Worm (Caenorhabditis elegans) whole organism, L1 larva: ENCODE measurements around the gene C46F9.6.

Source experiments
- C04F5.9 ChIP-seq: sonication (generic microtip); optimal IDR thresholded peaks from 2 replicates; lab custom pipeline; 2016; ENCODE audit warnings: missing genetic modification characterization, missing compliant biosample characterization
- C34B4.2 ChIP-seq: sonication (generic microtip); optimal IDR thresholded peaks from 2 replicates; lab custom pipeline; 2017; ENCODE audit warnings: mild to moderate bottlenecking, missing genetic modification characterization, missing compliant biosample characterization
- F16B12.6 ChIP-seq: fragments of 150-350 bp; optimal IDR thresholded peaks from 2 replicates; lab custom pipeline; 2014; ENCODE audit warnings: missing biosample characterization, missing genetic modification characterization
- Y116A8C.19 ChIP-seq: sonication (generic microtip); optimal IDR thresholded peaks from 2 replicates; lab custom pipeline; 2016; ENCODE audit warnings: missing compliant biosample characterization, missing genetic modification characterization, borderline replicate concordance
- blmp-1 ChIP-seq: fragments of 150-350 bp; optimal IDR thresholded peaks from 2 replicates; lab custom pipeline; 2014; ENCODE audit warnings: missing biosample characterization, missing genetic modification characterization
- ceh-8 ChIP-seq: fragments of 200-800 bp; sonication (Bioruptor generic); optimal IDR thresholded peaks from 2 replicates; lab custom pipeline; 2018; ENCODE audit warnings: mild to moderate bottlenecking, missing genetic modification characterization, moderate library complexity, missing compliant biosample characterization
- ces-1 ChIP-seq: fragments of 150-350 bp; optimal IDR thresholded peaks from 2 replicates; lab custom pipeline; 2014; ENCODE audit warnings: missing biosample characterization, missing genetic modification reagents, missing genetic modification characterization
- dpl-1 ChIP-seq, 3 experiments: fragments of 150-350 bp in 2 of 3; sonication (generic microtip) in 1 of 3; optimal IDR thresholded peaks; 2 replicates each; lab custom pipeline; 2014 to 2017; ENCODE audit warnings: missing biosample characterization in 3 of 3, missing genetic modification characterization in 3 of 3, missing genetic modification reagents in 3 of 3
- efl-3 ChIP-seq: fragments of 200-800 bp; sonication (Bioruptor generic); optimal IDR thresholded peaks from 2 replicates; lab custom pipeline; 2018; ENCODE audit warnings: mild to moderate bottlenecking, missing genetic modification characterization, missing compliant biosample characterization
- egl-13 ChIP-seq: sonication (generic microtip); optimal IDR thresholded peaks from 2 replicates; lab custom pipeline; 2016; ENCODE audit warnings: missing genotype, missing genetic modification reagents, missing genetic modification characterization, missing compliant biosample characterization
- elt-2 ChIP-seq: sonication (generic microtip); optimal IDR thresholded peaks from 2 replicates; lab custom pipeline; 2016; ENCODE audit warnings: missing genetic modification characterization, mild to moderate bottlenecking, inconsistent platforms, missing compliant biosample characterization, missing genetic modification reagents
- elt-3 ChIP-seq, 6 experiments: fragments of 150-350 bp in 1 of 6; sonication (generic microtip); optimal IDR thresholded peaks; 2 replicates each; lab custom pipeline; 2017 to 2018; ENCODE audit warnings: missing biosample characterization in 6 of 6, missing genetic modification characterization in 6 of 6, inconsistent platforms in 1 of 6
- fkh-8 ChIP-seq: sonication (generic microtip); optimal IDR thresholded peaks from 2 replicates; lab custom pipeline; 2016; ENCODE audit warnings: mild to moderate bottlenecking, missing genetic modification characterization, missing compliant biosample characterization
- fos-1 ChIP-seq: fragments of 150-350 bp; optimal IDR thresholded peaks from 2 replicates; lab custom pipeline; 2014; ENCODE audit warnings: missing biosample characterization, missing genetic modification characterization
- grh-1 ChIP-seq: fragments of 200-800 bp; sonication (Bioruptor generic); IDR thresholded peaks from 2 replicates; pipeline ENCODE4 v1.3.6; 2022; ENCODE audit warnings: missing genetic modification reagents, missing genetic modification characterization, missing compliant biosample characterization
- hlh-17 ChIP-seq: fragments of 200-800 bp; sonication (Bioruptor generic); optimal IDR thresholded peaks from 2 replicates; lab custom pipeline; 2018; ENCODE audit warnings: missing genetic modification characterization, mild to moderate bottlenecking, missing compliant biosample characterization, moderate library complexity, borderline replicate concordance
- hlh-4 ChIP-seq: sonication (generic microtip); optimal IDR thresholded peaks from 2 replicates; lab custom pipeline; 2016; ENCODE audit warnings: mild to moderate bottlenecking, missing genetic modification characterization, missing compliant biosample characterization
- lin-13 ChIP-seq: fragments of 150-350 bp; optimal IDR thresholded peaks from 2 replicates; lab custom pipeline; 2014; ENCODE audit warnings: missing biosample characterization, missing genetic modification reagents, missing genetic modification characterization
- lin-15B ChIP-seq: fragments of 150-350 bp; sonication (generic microtip); optimal IDR thresholded peaks from 3 replicates; lab custom pipeline; 2014; ENCODE audit warnings: missing biosample characterization, missing genetic modification characterization
- lin-39 ChIP-seq: fragments of 150-350 bp; optimal IDR thresholded peaks from 2 replicates; lab custom pipeline; 2014; ENCODE audit warnings: missing biosample characterization, missing genetic modification reagents, missing genetic modification characterization
- lir-3 ChIP-seq: sonication (generic microtip); optimal IDR thresholded peaks from 2 replicates; lab custom pipeline; 2016; ENCODE audit warnings: mild to moderate bottlenecking, missing genetic modification characterization, moderate library complexity, missing compliant biosample characterization; ENCODE audit not compliant: poor library complexity
- lsy-2 ChIP-seq, 2 experiments: fragments of 150-350 bp; optimal IDR thresholded peaks; 2 replicates each; lab custom pipeline; 2014; ENCODE audit warnings: missing biosample characterization in 2 of 2, missing genetic modification characterization in 2 of 2
- mab-9 ChIP-seq: fragments of 200-800 bp; sonication (Bioruptor generic); IDR thresholded peaks from 2 replicates; pipeline ENCODE4 v1.3.6; 2022; ENCODE audit warnings: missing genetic modification reagents, missing genetic modification characterization, missing compliant biosample characterization
- mdl-1 ChIP-seq, 2 experiments: fragments of 150-350 bp; optimal IDR thresholded peaks; 2 replicates each; lab custom pipeline; 2014 to 2017; ENCODE audit warnings: missing biosample characterization in 2 of 2, missing genetic modification characterization in 2 of 2, inconsistent platforms in 1 of 2
- mep-1 ChIP-seq: fragments of 150-350 bp; optimal IDR thresholded peaks from 2 replicates; lab custom pipeline; 2014; ENCODE audit warnings: missing biosample characterization, missing genetic modification characterization
- nhr-11 ChIP-seq: fragments of 150-350 bp; optimal IDR thresholded peaks from 2 replicates; lab custom pipeline; 2014; ENCODE audit warnings: missing biosample characterization, missing genetic modification characterization
- nhr-12 ChIP-seq: sonication (generic microtip); optimal IDR thresholded peaks from 2 replicates; lab custom pipeline; 2017; ENCODE audit warnings: missing biosample characterization, missing genetic modification characterization
- nhr-85 ChIP-seq: sonication (generic microtip); peaks from one replicate; lab custom pipeline; 2016; ENCODE audit warnings: missing genetic modification characterization, inconsistent platforms, missing compliant biosample characterization
- nhr-90 ChIP-seq: sonication (generic microtip); optimal IDR thresholded peaks from 2 replicates; lab custom pipeline; 2016; ENCODE audit warnings: mild to moderate bottlenecking, missing genetic modification characterization, missing compliant biosample characterization; ENCODE audit not compliant: poor library complexity
- pag-3 ChIP-seq: sonication (generic microtip); optimal IDR thresholded peaks from 2 replicates; lab custom pipeline; 2017; ENCODE audit warnings: missing genetic modification characterization, mild to moderate bottlenecking, missing compliant biosample characterization, antibody characterized with exemption, borderline replicate concordance; ENCODE audit not compliant: insufficient read depth
- pax-3 ChIP-seq: fragments of 200-800 bp; sonication (Bioruptor generic); optimal IDR thresholded peaks from 2 replicates; lab custom pipeline; 2018; ENCODE audit warnings: mild to moderate bottlenecking, missing genetic modification characterization, moderate library complexity, missing compliant biosample characterization
- rnt-1 ChIP-seq: sonication (generic microtip); optimal IDR thresholded peaks from 2 replicates; lab custom pipeline; 2016; ENCODE audit warnings: mild to moderate bottlenecking, missing genetic modification characterization, moderate library complexity, missing compliant biosample characterization
- skn-1 ChIP-seq: fragments of 150-350 bp; optimal IDR thresholded peaks from 2 replicates; lab custom pipeline; 2014; ENCODE audit warnings: missing biosample characterization, missing genetic modification characterization
- sox-4 ChIP-seq: sonication (generic microtip); optimal IDR thresholded peaks from 2 replicates; lab custom pipeline; 2016; ENCODE audit warnings: missing genetic modification characterization, missing compliant biosample characterization
- sup-37 ChIP-seq: fragments of 200-800 bp; sonication (Bioruptor generic); optimal IDR thresholded peaks from 2 replicates; lab custom pipeline; 2018; ENCODE audit warnings: mild to moderate bottlenecking, missing genetic modification characterization, missing compliant biosample characterization
- tbx-2 ChIP-seq: sonication (generic microtip); optimal IDR thresholded peaks from 2 replicates; lab custom pipeline; 2016; ENCODE audit warnings: missing genetic modification characterization, missing compliant biosample characterization
- unc-130 ChIP-seq: fragments of 150-350 bp; optimal IDR thresholded peaks from 2 replicates; lab custom pipeline; 2017; ENCODE audit warnings: missing biosample characterization, missing genetic modification characterization, inconsistent platforms
- unc-30 ChIP-seq: sonication (generic microtip); optimal IDR thresholded peaks from 2 replicates; lab custom pipeline; 2017; ENCODE audit warnings: missing biosample characterization, missing genetic modification characterization
- unc-86 ChIP-seq: sonication (generic microtip); optimal IDR thresholded peaks from 2 replicates; lab custom pipeline; 2016; ENCODE audit warnings: missing genetic modification characterization, missing compliant biosample characterization
- xbp-1 ChIP-seq: sonication (generic microtip); optimal IDR thresholded peaks from 2 replicates; lab custom pipeline; 2016; ENCODE audit warnings: missing genetic modification characterization, missing compliant biosample characterization
- zag-1 ChIP-seq: fragments of 150-350 bp; optimal IDR thresholded peaks from 2 replicates; lab custom pipeline; 2014; ENCODE audit warnings: missing biosample characterization, missing genetic modification characterization
- zip-4 ChIP-seq: fragments of 200-800 bp; sonication (Bioruptor generic); optimal IDR thresholded peaks from 2 replicates; lab custom pipeline; 2018; ENCODE audit warnings: mild to moderate bottlenecking, missing genetic modification characterization, moderate library complexity, missing compliant biosample characterization
- ztf-4 ChIP-seq: fragments of 150-350 bp; optimal IDR thresholded peaks from 2 replicates; lab custom pipeline; 2014; ENCODE audit warnings: missing biosample characterization, missing genetic modification characterization

Gene C46F9.6

DNA sequence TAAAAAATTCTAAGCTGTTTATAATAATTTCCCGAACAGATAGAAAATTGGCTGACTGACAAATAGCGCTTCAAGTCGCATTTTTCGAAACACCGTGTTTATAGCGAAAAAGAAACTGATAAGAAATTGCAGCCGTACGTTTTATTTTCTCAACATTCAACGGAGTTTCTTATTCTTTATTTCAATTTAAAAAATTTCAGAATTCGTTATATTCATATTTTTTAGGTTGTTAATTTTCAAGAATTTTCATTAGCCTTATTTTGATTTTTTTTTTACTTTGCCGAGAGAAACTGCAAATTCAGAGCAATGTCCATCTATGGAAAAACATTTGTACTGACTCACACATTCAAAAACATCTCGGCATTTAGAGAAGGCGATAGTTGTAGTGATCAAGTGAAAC, at the start of gene C46F9.6:
Gene C46F9.6, plus strand, starts transcription at position 301 of the 400 bp plus-strand sequence.
- TF ChIP-seq elt-2 (tag; lab: Kevin White, UChicago), result peak; percentile 6
- TF ChIP-seq sox-4 (tag; lab: Kevin White, UChicago), result no peak
- TF ChIP-seq lsy-2 (tag; optimal IDR thresholded peaks at IDR 0.05; lab: Kevin White, UChicago), result no peak
- TF ChIP-seq mdl-1 (tag; optimal IDR thresholded peaks at IDR 0.05; lab: Kevin White, UChicago), result no peak

DNA sequence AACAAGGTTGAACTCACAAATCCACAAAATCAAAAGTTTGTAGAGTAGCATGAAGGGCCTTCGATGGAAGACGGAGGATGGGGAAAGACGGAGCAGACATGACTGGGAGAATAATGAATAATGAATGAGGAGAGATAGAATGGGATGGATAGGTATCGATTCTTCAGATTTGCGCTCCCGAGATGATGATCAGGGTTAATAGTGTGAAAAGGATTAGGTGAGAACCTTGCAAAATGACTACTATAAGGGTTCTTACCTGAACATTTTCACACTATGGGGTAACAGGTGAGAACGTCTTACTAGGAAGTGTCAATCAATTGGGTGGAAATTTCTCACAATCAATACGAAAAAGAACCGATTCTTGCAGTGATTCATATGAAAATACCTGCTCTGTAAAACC, 47.7 kb upstream of the C46F9.6 start, which contains the start of gene fbxb-96:
Gene fbxb-96, minus strand, starts transcription at position 101 of the 400 bp plus-strand sequence.
- TF ChIP-seq hlh-4 (tag; lab: Kevin White, UChicago) (no peak), dpl-1 (GFP tag; optimal IDR thresholded peaks at IDR 0.05; lab: Kevin White, UChicago) (no peak), ceh-8 (GFP tag; lab: Kevin White, UChicago) (no peak), lin-39 (tag; lab: Kevin White, UChicago) (no peak), zip-4 (GFP tag; lab: Kevin White, UChicago) (no peak), tbx-2 (no peak), zag-1 (tag; lab: Kevin White, UChicago) (no peak), unc-86 (tag; lab: Kevin White, UChicago) (no peak), efl-3 (GFP tag; lab: Kevin White, UChicago) (no peak), F16B12.6 (tag; lab: Kevin White, UChicago) (no peak), unc-30 (tag; lab: Kevin White, UChicago) (no peak), mab-9 (no peak), rnt-1 (tag; lab: Kevin White, UChicago) (no peak), pax-3 (tag; lab: Kevin White, UChicago) (no peak), fkh-8 (tag; lab: Kevin White, UChicago) (no peak)

DNA sequence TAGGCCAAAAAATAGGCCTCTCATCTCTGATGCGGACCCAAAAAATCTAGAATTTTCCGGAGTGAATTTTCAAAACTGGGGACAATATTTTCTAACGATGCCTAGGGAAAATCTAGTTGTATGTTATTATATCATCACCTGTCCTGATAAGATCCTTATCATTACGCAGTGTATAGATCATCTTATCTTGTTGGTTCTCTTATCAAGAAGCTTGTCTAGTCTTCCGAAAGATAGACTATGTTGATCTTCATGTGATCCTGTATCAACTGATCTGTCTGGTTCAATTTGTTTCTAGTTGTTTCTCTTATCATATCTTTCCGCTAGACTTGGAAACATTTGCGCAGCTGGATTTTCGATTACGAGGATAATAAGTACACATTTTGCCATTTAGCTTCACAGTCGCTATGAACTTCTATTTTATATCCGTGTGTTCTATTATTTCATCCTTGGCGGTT, 47.2 kb upstream of the C46F9.6 start, which contains the start of gene C52E2.3:
Gene C52E2.3, plus strand, starts transcription at position 405 of the 455 bp plus-strand sequence.
- TF ChIP-seq pag-3 (tag; lab: Kevin White, UChicago), result no peak
- no peak for TF ChIP-seq sup-37
- TF ChIP-seq blmp-1 (tag; lab: Kevin White, UChicago), result peak; percentile 26
- TF ChIP-seq lin-13 (GFP tag; lab: Kevin White, UChicago), result no peak
- no peak for TF ChIP-seq fkh-8 (tag; lab: Kevin White, UChicago)
- peak in 5 of 6 experiments; percentile 56 to 80 (median 70) for TF ChIP-seq elt-3 (tag; optimal IDR thresholded peaks at IDR 0.05; lab: Kevin White, UChicago)
- no peak for TF ChIP-seq nhr-11 (tag; lab: Kevin White, UChicago)
- TF ChIP-seq ces-1, result no peak
- peak; percentile 81 for TF ChIP-seq elt-2 (tag; lab: Kevin White, UChicago)
- no peak for TF ChIP-seq C04F5.9 (tag; lab: Kevin White, UChicago)
- TF ChIP-seq fos-1 (tag; lab: Kevin White, UChicago), result no peak

DNA sequence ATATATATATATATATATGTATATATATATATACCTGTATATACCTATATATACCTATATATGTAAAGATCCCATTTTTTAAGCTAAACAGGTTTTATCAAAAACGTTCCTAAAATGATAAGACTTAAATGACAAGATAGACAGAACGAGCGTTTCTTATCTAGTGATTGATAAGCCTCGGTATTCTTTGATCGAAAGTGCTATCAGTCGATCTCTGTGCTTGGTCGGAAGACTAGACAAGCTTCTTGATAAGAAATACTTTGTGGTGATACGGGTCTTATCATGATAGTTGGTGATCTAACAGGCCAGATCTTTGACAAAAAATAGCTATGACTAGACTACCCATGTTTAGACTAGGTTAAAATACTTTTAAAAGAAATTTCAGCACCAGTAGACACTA, 46.3 kb upstream of the C46F9.6 start:
- TF ChIP-seq pax-3 (tag; lab: Kevin White, UChicago) (peak; percentile 30), fos-1 (tag; lab: Kevin White, UChicago) (no peak), lir-3 (no peak), pag-3 (tag; lab: Kevin White, UChicago) (no peak), nhr-90 (tag; lab: Kevin White, UChicago) (peak; percentile 48), Y116A8C.19 (no peak), unc-86 (tag; lab: Kevin White, UChicago) (no peak), hlh-17 (GFP tag; lab: Kevin White, UChicago) (no peak), egl-13 (no peak), fkh-8 (tag; lab: Kevin White, UChicago) (no peak), unc-130 (tag; lab: Kevin White, UChicago) (no peak), mab-9 (no peak), mep-1 (tag; lab: Kevin White, UChicago) (no peak), lin-15B (tag; lab: Kevin White, UChicago) (no peak), sup-37 (no peak), ces-1 (no peak), nhr-12 (tag; lab: Kevin White, UChicago) (no peak), sox-4 (tag; lab: Kevin White, UChicago) (no peak), xbp-1 (no peak), grh-1 (GFP tag; lab: Robert Waterston, UW) (no peak), nhr-11 (tag; lab: Kevin White, UChicago) (no peak), lin-39 (tag; lab: Kevin White, UChicago) (no peak), ztf-4 (tag; lab: Kevin White, UChicago) (no peak), nhr-85 (tag; lab: Kevin White, UChicago) (no peak), skn-1 (tag; lab: Kevin White, UChicago) (no peak), rnt-1 (tag; lab: Kevin White, UChicago) (no peak), hlh-4 (tag; lab: Kevin White, UChicago) (no peak), tbx-2 (no peak), blmp-1 (tag; lab: Kevin White, UChicago) (peak; percentile 40), C34B4.2 (tag; lab: Kevin White, UChicago) (no peak)
